Worm (Caenorhabditis elegans): Measurements from ENCODE around the gene mrps-9.

DNA sequence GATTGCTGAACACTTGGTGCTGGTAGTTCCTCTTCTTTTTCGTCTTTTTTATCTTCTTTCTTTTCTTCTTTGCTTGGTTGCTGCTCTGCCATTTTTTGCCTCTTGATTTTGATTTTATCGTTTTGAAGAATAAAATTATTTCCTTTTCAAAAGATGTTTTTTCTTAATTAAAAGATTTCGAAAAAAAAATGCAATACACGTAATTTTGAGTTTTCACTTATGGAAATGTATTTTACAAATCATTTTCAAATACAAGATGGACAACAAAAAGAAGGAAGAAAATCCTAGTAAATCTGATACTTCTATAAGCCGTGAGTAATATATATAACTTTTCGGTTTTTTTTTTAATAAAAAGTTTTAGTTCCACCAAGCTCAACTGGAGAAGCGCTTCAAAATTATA is 16.5 kb upstream of the mrps-9 start, which contains the start of the genes C02F5.10 and C02F5.2:
- TF ChIP-seq mep-1 (tag; optimal IDR thresholded peaks at IDR 0.05): no peak
- no peak for TF ChIP-seq skn-1 (tag; optimal IDR thresholded peaks at IDR 0.05)
- no peak for TF ChIP-seq zag-1 (tag; optimal IDR thresholded peaks at IDR 0.05)
- TF ChIP-seq egl-27 (tag; optimal IDR thresholded peaks at IDR 0.05): no peak
- TF ChIP-seq snpc-4 (tag; optimal IDR thresholded peaks at IDR 0.05): no peak
- no peak for TF ChIP-seq C16A3.4 (tag; optimal IDR thresholded peaks at IDR 0.05)
- no peak for TF ChIP-seq nhr-77 (tag; optimal IDR thresholded peaks at IDR 0.05)
- no peak for TF ChIP-seq nhr-28 (tag; optimal IDR thresholded peaks at IDR 0.05)
- no peak for TF ChIP-seq lsy-2 (tag; optimal IDR thresholded peaks at IDR 0.05)
- no peak for TF ChIP-seq elt-3 (tag; optimal IDR thresholded peaks at IDR 0.05)
- TF ChIP-seq unc-62 (GFP tag; optimal IDR thresholded peaks at IDR 0.05): no peak
- TF ChIP-seq ceh-63 (GFP tag; optimal IDR thresholded peaks at IDR 0.05): no peak
- TF ChIP-seq elt-2 (tag; optimal IDR thresholded peaks at IDR 0.05): no peak
